Worm (Caenorhabditis elegans) whole organism, L3 larva: ENCODE results near the gene srz-19.

ENCODE experiments used
- aly-2 ChIP-seq: fragments of 150-350 bp; optimal IDR thresholded peaks from 2 replicates; lab custom pipeline; 2014; ENCODE audit warnings: missing biosample characterization, missing genetic modification characterization
- ama-1 ChIP-seq: fragments of 150-350 bp; optimal IDR thresholded peaks from 2 replicates; lab custom pipeline; 2018
- elt-3 ChIP-seq, 3 experiments: fragments of 150-350 bp in 1 of 3; sonication (generic microtip) in 2 of 3; optimal IDR thresholded peaks; 2 replicates in 2 of 3; 4 replicates in 1 of 3; lab custom pipeline; 2014 to 2017; ENCODE audit warnings: missing biosample characterization in 3 of 3, missing genetic modification characterization in 3 of 3
- nhr-23 ChIP-seq: fragments of 150-350 bp; optimal IDR thresholded peaks from 2 replicates; lab custom pipeline; 2014; ENCODE audit warnings: missing biosample characterization, missing genetic modification reagents, missing genetic modification characterization
- nhr-76 ChIP-seq: fragments of 150-350 bp; sonication (generic microtip); optimal IDR thresholded peaks from 5 replicates; lab custom pipeline; 2014; ENCODE audit warnings: missing biosample characterization, missing genetic modification characterization
- pha-4 ChIP-seq: fragments of 150-350 bp; optimal IDR thresholded peaks from 2 replicates; lab custom pipeline; 2014; ENCODE audit warnings: missing biosample characterization, missing genetic modification reagents, missing genetic modification characterization
- sea-2 ChIP-seq: fragments of 150-350 bp; sonication (generic microtip); optimal IDR thresholded peaks from 4 replicates; lab custom pipeline; 2014; ENCODE audit warnings: missing biosample characterization, missing genetic modification reagents, missing genetic modification characterization
- snpc-4 ChIP-seq: fragments of 150-350 bp; optimal IDR thresholded peaks from 2 replicates; lab custom pipeline; 2014; ENCODE audit warnings: missing biosample characterization, missing genetic modification characterization
- ztf-4 ChIP-seq: fragments of 150-350 bp; optimal IDR thresholded peaks from 2 replicates; lab custom pipeline; 2014; ENCODE audit warnings: missing biosample characterization, missing genetic modification characterization

DNA sequence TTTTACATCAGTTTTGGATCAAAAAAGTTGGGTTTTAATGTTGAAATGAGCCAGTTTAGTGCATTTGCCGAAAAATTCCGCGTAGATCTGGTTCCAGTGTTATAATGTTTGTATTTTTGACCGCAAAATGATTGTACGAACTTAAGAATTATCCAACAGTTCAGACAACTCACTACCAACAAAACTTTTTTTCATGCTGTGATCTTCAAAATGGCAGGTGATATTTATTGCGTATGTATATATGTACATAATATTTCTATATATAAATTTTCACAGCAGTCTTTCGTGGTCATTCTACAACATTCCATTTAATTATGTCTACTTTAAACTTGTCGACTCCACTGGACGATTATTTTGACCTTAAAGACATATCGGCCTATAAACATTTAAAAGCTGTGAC, 4.3 kb upstream of the srz-19 start, which contains the start of gene srz-20:
- TF ChIP-seq ama-1 (lab: Kevin White, UChicago), result no peak
- no peak for TF ChIP-seq nhr-76
- TF ChIP-seq aly-2 (tag; lab: Kevin White, UChicago), result no peak
- no peak for TF ChIP-seq ztf-4
- no peak for TF ChIP-seq pha-4 (tag; lab: Kevin White, UChicago)
- no peak for TF ChIP-seq sea-2 (GFP tag; lab: Kevin White, UChicago)
- TF ChIP-seq snpc-4, result no peak
- no peak for TF ChIP-seq elt-3 (tag; optimal IDR thresholded peaks at IDR 0.05; lab: Kevin White, UChicago)
- no peak for TF ChIP-seq nhr-23 (tag; lab: Kevin White, UChicago)
